Fruit fly (Drosophila melanogaster) whole organism, embryonic: Measurements from ENCODE around the gene lectin-30A.

Experiments
- BtbVII ChIP-seq: fragments of 200-800 bp; sonication (Bioruptor generic); optimal IDR thresholded peaks from 3 replicates; lab custom pipeline; 2017; ENCODE audit warnings: missing biosample characterization, mild to moderate bottlenecking, missing genetic modification characterization
- CG1024 ChIP-seq: fragments of 200-800 bp; sonication (Bioruptor generic); IDR thresholded peaks from 2 replicates; pipeline ENCODE4 v1.3.6; 2022; ENCODE audit warnings: missing biosample characterization, missing genetic modification characterization
- CG11560 ChIP-seq: fragments of 200-800 bp; sonication (Bioruptor generic); IDR thresholded peaks from 3 replicates; pipeline ENCODE4 v1.3.6; 2022; ENCODE audit warnings: missing biosample characterization, missing genetic modification characterization
- CG17385 ChIP-seq: fragments of 200-800 bp; sonication (Bioruptor generic); optimal IDR thresholded peaks from 3 replicates; lab custom pipeline; 2018; ENCODE audit warnings: missing biosample characterization, mild to moderate bottlenecking, missing genetic modification characterization
- CG17612 ChIP-seq: fragments of 200-800 bp; sonication (Bioruptor generic); IDR thresholded peaks from 2 replicates; pipeline ENCODE4 v1.3.6; 2022; ENCODE audit warnings: missing biosample characterization, missing genetic modification characterization
- CG2129 ChIP-seq: fragments of 200-800 bp; sonication (Bioruptor generic); IDR thresholded peaks from 2 replicates; pipeline ENCODE4 v1.3.6; 2022; ENCODE audit warnings: missing biosample characterization, missing genetic modification characterization; ENCODE audit not compliant: partially characterized antibody
- CG2202 ChIP-seq: fragments of 200-800 bp; sonication (Bioruptor generic); optimal IDR thresholded peaks from 2 replicates; lab custom pipeline; 2018; ENCODE audit warnings: missing biosample characterization, mild to moderate bottlenecking, missing genetic modification characterization
- CG2678 ChIP-seq: fragments of 200-800 bp; sonication (Bioruptor generic); optimal IDR thresholded peaks from 3 replicates; lab custom pipeline; 2019; ENCODE audit warnings: missing biosample characterization, mild to moderate bottlenecking, missing genetic modification characterization, moderate library complexity
- CG2889 ChIP-seq: fragments of 200-800 bp; sonication (Bioruptor generic); IDR thresholded peaks from 3 replicates; pipeline ENCODE4 v1.3.6; 2022; ENCODE audit warnings: missing biosample characterization, missing genetic modification characterization
- CG3407 ChIP-seq: fragments of 200-800 bp; sonication (Bioruptor generic); optimal IDR thresholded peaks from 2 replicates; lab custom pipeline; 2018; ENCODE audit warnings: missing biosample characterization, mild to moderate bottlenecking, missing genetic modification characterization
- CG3995 ChIP-seq: fragments of 200-800 bp; sonication (Bioruptor generic); optimal IDR thresholded peaks from 3 replicates; lab custom pipeline; 2016; ENCODE audit warnings: missing biosample characterization, missing genetic modification characterization
- CG6175 ChIP-seq: fragments of 200-800 bp; sonication (Bioruptor generic); IDR thresholded peaks from 3 replicates; pipeline ENCODE4 v1.3.6; 2022; ENCODE audit warnings: missing biosample characterization, missing genetic modification characterization
- CG6765 ChIP-seq: fragments of 200-800 bp; sonication (Bioruptor generic); optimal IDR thresholded peaks from 3 replicates; lab custom pipeline; 2017; ENCODE audit warnings: missing biosample characterization, mild to moderate bottlenecking, missing genetic modification characterization
- CG6813 ChIP-seq: fragments of 200-800 bp; sonication (Bioruptor generic); optimal IDR thresholded peaks from 2 replicates; lab custom pipeline; 2017; ENCODE audit warnings: missing biosample characterization, missing genetic modification characterization, mild to moderate bottlenecking, moderate library complexity, missing genetic modification reagents
- CG7357 ChIP-seq: fragments of 200-800 bp; sonication (Bioruptor generic); IDR thresholded peaks from 3 replicates; pipeline ENCODE4 v1.3.6; 2022; ENCODE audit warnings: missing biosample characterization, missing genetic modification characterization
- CG7839 ChIP-seq: fragments of 200-800 bp; sonication (Bioruptor generic); optimal IDR thresholded peaks from 3 replicates; lab custom pipeline; 2018; ENCODE audit warnings: missing biosample characterization, mild to moderate bottlenecking, missing genetic modification characterization, moderate library complexity
- CG8388 ChIP-seq: fragments of 200-800 bp; sonication (Bioruptor generic); optimal IDR thresholded peaks from 2 replicates; lab custom pipeline; 2019; ENCODE audit warnings: missing biosample characterization, mild to moderate bottlenecking, missing genetic modification characterization, moderate library complexity
- CHES-1-like ChIP-seq: fragments of 200-800 bp; sonication (Bioruptor generic); optimal IDR thresholded peaks from 2 replicates; lab custom pipeline; 2016; ENCODE audit warnings: missing biosample characterization, missing genetic modification characterization
- Chrac-16 ChIP-seq: fragments of 200-800 bp; sonication (Bioruptor generic); optimal IDR thresholded peaks from 3 replicates; lab custom pipeline; 2016; ENCODE audit warnings: missing biosample characterization, missing genetic modification characterization
- Doc3 ChIP-seq: fragments of 200-800 bp; sonication (Bioruptor generic); IDR thresholded peaks from 3 replicates; pipeline ENCODE4 v1.3.6; 2022; ENCODE audit warnings: missing biosample characterization, missing genetic modification characterization; ENCODE audit not compliant: partially characterized antibody
- Gsc ChIP-seq: fragments of 200-800 bp; sonication (Bioruptor generic); IDR thresholded peaks from 2 replicates; pipeline ENCODE4 v1.3.6; 2022; ENCODE audit warnings: missing biosample characterization, missing genetic modification characterization
- H15 ChIP-seq: fragments of 200-800 bp; sonication (Bioruptor generic); IDR thresholded peaks from 3 replicates; pipeline ENCODE4 v1.3.6; 2022; ENCODE audit warnings: missing biosample characterization, missing genetic modification characterization
- HLHmδ ChIP-seq: fragments of 200-800 bp; sonication (Bioruptor generic); optimal IDR thresholded peaks from 2 replicates; lab custom pipeline; 2018; ENCODE audit warnings: missing biosample characterization, mild to moderate bottlenecking, missing genetic modification characterization, moderate library complexity
- Hr3 ChIP-seq: fragments of 200-800 bp; sonication (Bioruptor generic); optimal IDR thresholded peaks from 3 replicates; lab custom pipeline; 2016; ENCODE audit warnings: missing biosample characterization, missing genetic modification characterization
- Lpt ChIP-seq: fragments of >200 bp; optimal IDR thresholded peaks from 2 replicates; lab custom pipeline; 2018; ENCODE audit warnings: missing biosample characterization, missing genetic modification characterization
- MTF-1 ChIP-seq: fragments of 200-800 bp; sonication (Bioruptor generic); optimal IDR thresholded peaks from 2 replicates; lab custom pipeline; 2018; ENCODE audit warnings: missing biosample characterization, mild to moderate bottlenecking, missing genetic modification characterization, borderline replicate concordance
- Nf-YC ChIP-seq: fragments of 200-800 bp; optimal IDR thresholded peaks from 3 replicates; lab custom pipeline; 2019; ENCODE audit warnings: missing biosample characterization, mild to moderate bottlenecking, missing genetic modification characterization, moderate library complexity
- Ssrp ChIP-seq: fragments of 200-800 bp; sonication (Bioruptor generic); optimal IDR thresholded peaks from 2 replicates; lab custom pipeline; 2018; ENCODE audit warnings: missing biosample characterization, mild to moderate bottlenecking, missing genetic modification characterization, moderate library complexity
- ap ChIP-seq: fragments of 200-800 bp; sonication (Bioruptor generic); IDR thresholded peaks from 2 replicates; pipeline ENCODE4 v1.3.6; 2022; ENCODE audit warnings: missing biosample characterization, missing genetic modification characterization
- bowl ChIP-seq: fragments of 200-800 bp; sonication (Bioruptor generic); IDR thresholded peaks from 2 replicates; pipeline ENCODE4 v1.3.6; 2022; ENCODE audit warnings: missing biosample characterization, missing genetic modification characterization
- btn ChIP-seq: fragments of 200-800 bp; sonication (Bioruptor generic); optimal IDR thresholded peaks from 2 replicates; lab custom pipeline; 2016; ENCODE audit warnings: missing biosample characterization, missing genetic modification characterization
- caup ChIP-seq: fragments of 200-800 bp; sonication (Bioruptor generic); optimal IDR thresholded peaks from 3 replicates; lab custom pipeline; 2017; ENCODE audit warnings: missing biosample characterization, mild to moderate bottlenecking, missing genetic modification characterization, moderate library complexity; ENCODE audit not compliant: severe bottlenecking
- gem ChIP-seq: fragments of 200-800 bp; sonication (Bioruptor generic); optimal IDR thresholded peaks from 2 replicates; lab custom pipeline; 2019; ENCODE audit warnings: missing biosample characterization, mild to moderate bottlenecking, missing genetic modification characterization, moderate library complexity
- gfzf ChIP-seq: fragments of 200-800 bp; sonication (Bioruptor generic); optimal IDR thresholded peaks from 2 replicates; lab custom pipeline; 2016; ENCODE audit warnings: missing biosample characterization, mild to moderate bottlenecking, missing genetic modification characterization, moderate library complexity
- grn ChIP-seq: fragments of 200-800 bp; sonication (Bioruptor generic); optimal IDR thresholded peaks from 3 replicates; lab custom pipeline; 2017; ENCODE audit warnings: missing biosample characterization, missing genetic modification characterization
- jumu ChIP-seq: fragments of 200-800 bp; sonication (Bioruptor generic); optimal IDR thresholded peaks from 3 replicates; lab custom pipeline; 2016; ENCODE audit warnings: missing biosample characterization, missing genetic modification characterization
- kni ChIP-seq: fragments of 200-800 bp; sonication (Bioruptor generic); optimal IDR thresholded peaks from 3 replicates; lab custom pipeline; 2017; ENCODE audit warnings: mild to moderate bottlenecking, missing biosample characterization, missing genetic modification reagents, missing genetic modification characterization
- mld ChIP-seq: fragments of 200-800 bp; sonication (Bioruptor generic); IDR thresholded peaks from 3 replicates; pipeline ENCODE4 v1.3.6; 2022; ENCODE audit warnings: missing biosample characterization, missing genetic modification characterization; ENCODE audit not compliant: partially characterized antibody
- odd ChIP-seq: fragments of 200-800 bp; sonication (Bioruptor generic); optimal IDR thresholded peaks from 2 replicates; lab custom pipeline; 2017; ENCODE audit warnings: missing biosample characterization, mild to moderate bottlenecking, missing genetic modification characterization
- repo ChIP-seq: fragments of 200-800 bp; sonication (Bioruptor generic); optimal IDR thresholded peaks from 2 replicates; lab custom pipeline; 2016; ENCODE audit warnings: missing biosample characterization, missing genetic modification characterization
- sd ChIP-seq: fragments of 200-800 bp; sonication (Bioruptor generic); optimal IDR thresholded peaks from 3 replicates; lab custom pipeline; 2018; ENCODE audit warnings: missing biosample characterization, mild to moderate bottlenecking, missing genetic modification characterization, moderate library complexity
- sens-2 ChIP-seq: fragments of 200-800 bp; sonication (Bioruptor generic); IDR thresholded peaks from 2 replicates; pipeline ENCODE4 v1.3.6; 2022; ENCODE audit warnings: missing biosample characterization, missing genetic modification characterization
- unc-4 ChIP-seq: fragments of 200-800 bp; sonication (Bioruptor generic); IDR thresholded peaks from 2 replicates; pipeline ENCODE4 v1.3.6; 2022; ENCODE audit warnings: missing biosample characterization, missing genetic modification characterization; ENCODE audit not compliant: partially characterized antibody
- usp ChIP-seq: fragments of >200 bp; optimal IDR thresholded peaks from 2 replicates; lab custom pipeline; 2017; ENCODE audit warnings: missing biosample characterization, missing genetic modification characterization
- vvl ChIP-seq: fragments of 200-800 bp; sonication (Bioruptor generic); IDR thresholded peaks from 2 replicates; pipeline ENCODE4 v1.3.6; 2022; ENCODE audit warnings: missing biosample characterization, missing genetic modification characterization
- wdn ChIP-seq: fragments of 200-800 bp; sonication (Bioruptor generic); IDR thresholded peaks from 2 replicates; pipeline ENCODE4 v1.3.6; 2022; ENCODE audit warnings: missing biosample characterization, missing genetic modification characterization
- wek ChIP-seq: fragments of 200-800 bp; sonication (Bioruptor generic); optimal IDR thresholded peaks from 3 replicates; lab custom pipeline; 2018; ENCODE audit warnings: missing biosample characterization, mild to moderate bottlenecking, missing genetic modification characterization, moderate library complexity
- wor ChIP-seq: fragments of 200-800 bp; sonication (Bioruptor generic); IDR thresholded peaks from 2 replicates; pipeline ENCODE4 v1.3.6; 2022; ENCODE audit warnings: missing biosample characterization, missing genetic modification characterization

lectin-30A gene

dm6 chr2L:9210864-9211701 lies 43.6 kb downstream of the lectin-30A start (continued):
- peak; percentile 52; the same call in 2 of the 3 replicates for TF ChIP-seq CG7357 (GFP tag; lab: Robert Waterston, UW)
- TF ChIP-seq grn (GFP tag; lab: Kevin White, UChicago): peak; percentile 15
- peak; percentile 67 for TF ChIP-seq CG8388 (GFP tag; lab: Kevin White, UChicago)
- TF ChIP-seq CG3995 (GFP tag; lab: Kevin White, UChicago): no peak
- no peak for TF ChIP-seq CG2129 (GFP tag; lab: Robert Waterston, UW)
- TF ChIP-seq CG17385 (GFP tag; lab: Kevin White, UChicago): peak; percentile 42
- TF ChIP-seq CG3407 (GFP tag; lab: Kevin White, UChicago): peak; percentile 38
- TF ChIP-seq bowl (GFP tag; lab: Robert Waterston, UW): peak; percentile 16; the same call in 1 of the 2 replicates
- TF ChIP-seq mld (GFP tag; lab: Robert Waterston, UW): no peak
- TF ChIP-seq Doc3: no peak
- TF ChIP-seq Hr3 (GFP tag; lab: Kevin White, UChicago): peak; percentile 57
- peak; percentile 77 for TF ChIP-seq CG7839 (tag; lab: Kevin White, UChicago)
- no peak for TF ChIP-seq repo
- no peak for TF ChIP-seq jumu (GFP tag; lab: Kevin White, UChicago)
- peak; percentile 28; the same call in 1 of the 3 replicates for TF ChIP-seq H15 (GFP tag; lab: Robert Waterston, UW)
- TF ChIP-seq Chrac-16 (GFP tag; lab: Kevin White, UChicago): peak; percentile 45
- no peak for TF ChIP-seq btn (GFP tag; lab: Kevin White, UChicago)
- peak; percentile 35 for TF ChIP-seq sd (tag; lab: Kevin White, UChicago)
- peak; percentile 37 for TF ChIP-seq Nf-YC (tag; lab: Kevin White, UChicago)
- TF ChIP-seq wdn (GFP tag; lab: Robert Waterston, UW): no peak
- no peak for TF ChIP-seq CG1024 (GFP tag; lab: Robert Waterston, UW)
- TF ChIP-seq BtbVII: peak; percentile 59
- TF ChIP-seq CG6813: peak; percentile 20
- TF ChIP-seq Gsc (GFP tag; lab: Robert Waterston, UW): no peak
- TF ChIP-seq caup (GFP tag; lab: Kevin White, UChicago): peak; percentile 1
- no peak for TF ChIP-seq usp (GFP tag; lab: Kevin White, UChicago)
- TF ChIP-seq kni: no peak
- peak; percentile 33; the same call in 1 of the 2 replicates for TF ChIP-seq wor (GFP tag; lab: Robert Waterston, UW)
- no peak for TF ChIP-seq gfzf (GFP tag; lab: Kevin White, UChicago)
- TF ChIP-seq CG2678 (tag; lab: Kevin White, UChicago): peak; percentile 82
- TF ChIP-seq unc-4: no peak
- peak; percentile 87 for TF ChIP-seq gem
- peak; percentile 8 for TF ChIP-seq CG2202 (tag; lab: Kevin White, UChicago)
- no peak for TF ChIP-seq Lpt (GFP tag; lab: Kevin White, UChicago)
- no peak for TF ChIP-seq HLHmδ (GFP tag; lab: Kevin White, UChicago)
- peak; percentile 58 for TF ChIP-seq Ssrp (tag; lab: Kevin White, UChicago)
- peak; percentile 55 for TF ChIP-seq CG6765 (GFP tag; lab: Kevin White, UChicago)
- TF ChIP-seq ap (GFP tag; lab: Robert Waterston, UW): no peak
- no peak for TF ChIP-seq CG17612 (GFP tag; lab: Robert Waterston, UW)
- TF ChIP-seq MTF-1 (GFP tag; lab: Kevin White, UChicago): no peak
- peak; percentile 65 for TF ChIP-seq odd (GFP tag; lab: Kevin White, UChicago)
- TF ChIP-seq CG2889 (GFP tag; lab: Robert Waterston, UW): no peak
- TF ChIP-seq sens-2 (GFP tag; lab: Robert Waterston, UW): no peak
- TF ChIP-seq CG11560 (tag; lab: Robert Waterston, UW): 0 out of 3 replicates have a peak, but pooled peaks have one; percentile 33
- peak; percentile 73; the same call in 1 of the 2 replicates for TF ChIP-seq vvl
- no peak for TF ChIP-seq wek (GFP tag; lab: Kevin White, UChicago)
- no peak for TF ChIP-seq CG6175 (GFP tag; lab: Robert Waterston, UW)
- TF ChIP-seq CHES-1-like (GFP tag; lab: Kevin White, UChicago): no peak
